Fruit fly (Drosophila melanogaster): ENCODE data around the gene CG3556.

DNA sequence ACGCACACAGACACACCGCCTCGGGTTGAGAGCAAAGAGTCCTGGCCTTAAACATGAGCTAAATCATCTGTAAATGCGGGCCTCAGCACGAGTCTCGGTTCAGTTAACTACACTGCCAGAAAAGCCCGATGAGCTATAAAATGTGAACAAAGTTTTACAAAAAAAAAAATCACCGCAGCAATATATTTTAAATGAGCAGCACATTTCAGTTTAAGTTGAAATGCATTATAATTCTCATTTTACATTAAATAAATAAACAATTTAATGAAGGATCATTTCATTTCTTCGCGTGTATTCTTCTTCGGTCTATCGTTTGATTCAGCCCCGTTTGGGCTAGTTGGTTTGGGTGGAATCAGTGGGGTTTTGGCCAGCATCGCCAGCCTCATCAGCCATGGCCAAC is 24.7 kb upstream of the CG3556 start:
- TF ChIP-seq EcR (GFP tag; optimal IDR thresholded peaks at IDR 0.05): no peak
- TF ChIP-seq pan (optimal IDR thresholded peaks at IDR 0.05): no peak
- no peak for TF ChIP-seq psq (optimal IDR thresholded peaks at IDR 0.05)
- no peak for TF ChIP-seq usp (GFP tag; optimal IDR thresholded peaks at IDR 0.05)

Measured in whole organism.